Worm (Caenorhabditis elegans): Measurements from ENCODE around the gene cid-1.
A peak's percentile ranks its signal among the peaks of the same experiment; 100 is the strongest.

Gene cid-1

DNA sequence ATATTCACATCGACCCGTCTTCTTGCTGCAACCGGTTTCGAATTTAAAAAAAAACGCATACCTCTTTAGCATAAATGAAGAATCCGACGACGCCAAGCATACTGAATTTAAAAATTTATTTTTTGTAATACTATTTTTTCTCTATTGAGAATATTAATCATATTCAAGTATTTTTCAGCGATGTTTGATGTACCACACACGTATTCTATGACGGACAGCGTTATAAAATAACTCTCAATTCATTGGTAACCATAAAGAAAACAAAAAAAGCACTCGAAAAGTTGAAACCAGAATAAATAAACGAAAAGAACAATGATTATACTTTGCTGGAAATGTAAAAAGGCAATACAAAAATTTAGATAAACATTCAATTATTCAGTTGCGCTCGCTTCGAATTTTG lies 14.2 kb upstream of the cid-1 start, which contains the start of gene T10F2.5:
T10F2.5 (minus strand) TSS at position 101 of the 400 bp plus-strand sequence.
- no peak for TF ChIP-seq tra-4 (tag; optimal IDR thresholded peaks at IDR 0.05)
- TF ChIP-seq hmg-4 (GFP tag; optimal IDR thresholded peaks at IDR 0.05) = no peak
- no peak for TF ChIP-seq scrt-1 (GFP tag; IDR thresholded peaks at IDR 0.05)
- TF ChIP-seq aly-1 (tag; optimal IDR thresholded peaks at IDR 0.05) = no peak
- no peak for TF ChIP-seq sea-1 (GFP tag; conservative IDR thresholded peaks at IDR 0.05)
- no peak for TF ChIP-seq tbx-11 (GFP tag; IDR thresholded peaks at IDR 0.05)
- TF ChIP-seq pes-1 (GFP tag; IDR thresholded peaks at IDR 0.05) = no peak
- TF ChIP-seq ets-7 (tag; optimal IDR thresholded peaks at IDR 0.05) = no peak
- no peak for TF ChIP-seq ceh-36 (tag; optimal IDR thresholded peaks at IDR 0.05)
- no peak for TF ChIP-seq flt-1 (GFP tag; IDR thresholded peaks at IDR 0.05)
- no peak for TF ChIP-seq hmbx-1 (tag; optimal IDR thresholded peaks at IDR 0.05)
- TF ChIP-seq tbx-37 (GFP tag; conservative IDR thresholded peaks at IDR 0.05) = no peak
- no peak for TF ChIP-seq B0310.2 (tag; optimal IDR thresholded peaks at IDR 0.05)
- TF ChIP-seq ceh-13 (GFP tag; optimal IDR thresholded peaks at IDR 0.05) = no peak
- no peak for TF ChIP-seq ama-1 (optimal IDR thresholded peaks at IDR 0.05)
- TF ChIP-seq hnd-1 (tag; optimal IDR thresholded peaks at IDR 0.05) = no peak

DNA sequence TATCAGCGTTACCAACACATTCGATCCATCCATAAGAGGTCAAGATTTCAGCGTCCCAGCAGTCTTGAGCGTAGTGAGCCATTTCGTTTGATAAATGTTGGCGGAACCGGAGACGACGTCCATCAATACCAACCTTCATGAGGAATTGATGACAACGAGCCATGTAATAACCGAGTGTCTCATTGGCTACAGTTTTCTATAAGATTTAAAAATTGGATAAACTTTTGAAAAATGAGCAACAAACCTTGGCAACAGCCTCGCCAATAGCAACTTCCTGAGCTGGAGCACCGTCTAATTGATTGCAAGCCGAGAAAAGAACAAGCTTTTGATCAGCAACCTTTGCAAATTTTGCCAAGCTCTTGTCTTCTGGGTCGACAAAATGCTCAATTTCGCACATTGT lies 12.9 kb upstream of the cid-1 start:
- no peak for TF ChIP-seq sea-1 (GFP tag; conservative IDR thresholded peaks at IDR 0.05)
- TF ChIP-seq F13C5.2 (tag; optimal IDR thresholded peaks at IDR 0.05) = no peak
- no peak for TF ChIP-seq ceh-13 (GFP tag; optimal IDR thresholded peaks at IDR 0.05)
- TF ChIP-seq ets-7 (tag; optimal IDR thresholded peaks at IDR 0.05) = no peak
- TF ChIP-seq hmbx-1 (tag; optimal IDR thresholded peaks at IDR 0.05) = no peak
- no peak for TF ChIP-seq tra-4 (tag; optimal IDR thresholded peaks at IDR 0.05)
- no peak for TF ChIP-seq pes-1 (GFP tag; IDR thresholded peaks at IDR 0.05)
- no peak for TF ChIP-seq ama-1 (optimal IDR thresholded peaks at IDR 0.05)
- TF ChIP-seq ceh-36 (tag; optimal IDR thresholded peaks at IDR 0.05) = no peak
- TF ChIP-seq hmg-4 (GFP tag; optimal IDR thresholded peaks at IDR 0.05) = no peak
- TF ChIP-seq hnd-1 (tag; optimal IDR thresholded peaks at IDR 0.05) = no peak
- TF ChIP-seq tbx-11 (GFP tag; IDR thresholded peaks at IDR 0.05) = no peak

DNA sequence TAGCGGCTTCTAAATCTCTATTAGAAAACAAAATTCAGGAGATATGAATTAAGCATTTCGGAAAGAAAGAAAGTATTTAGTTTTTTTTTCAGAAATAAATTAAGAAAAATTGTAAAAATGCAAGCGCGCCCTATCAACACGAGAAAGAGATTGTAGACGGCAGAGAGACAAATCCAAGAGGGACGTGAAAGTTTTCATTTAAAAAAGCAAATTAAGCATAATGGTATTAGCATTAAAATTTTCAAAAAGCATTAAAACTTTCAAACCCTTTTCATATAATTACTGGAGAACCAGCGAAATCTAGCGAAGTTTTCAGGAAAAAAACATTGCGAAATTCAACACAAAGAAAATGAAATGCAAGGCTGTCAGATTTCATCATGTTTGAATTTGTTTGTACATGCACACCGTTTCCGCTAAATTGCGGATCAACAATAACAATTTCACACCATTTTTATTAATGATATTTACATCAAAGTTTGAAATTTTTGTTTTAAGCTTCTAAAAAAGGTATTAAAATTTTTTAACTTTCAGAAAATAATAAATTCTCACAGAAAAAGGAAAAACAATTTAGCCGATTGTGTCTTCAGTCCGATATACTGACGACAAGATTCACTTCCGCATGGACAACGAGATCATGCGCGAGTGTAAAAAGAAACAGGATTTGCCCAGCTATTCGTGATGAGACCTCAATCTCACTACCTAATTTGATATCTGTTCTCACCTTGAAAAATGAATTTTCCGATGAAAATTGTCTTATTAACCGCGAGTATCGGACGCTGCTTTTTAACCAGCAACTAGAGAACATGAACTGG lies 10.7 kb upstream of the cid-1 start, which contains the start of gene gars-1:
gars-1 (minus strand) TSS at position 808 of the 812 bp plus-strand sequence.
- TF ChIP-seq tra-4 (tag; optimal IDR thresholded peaks at IDR 0.05) (no peak), hmbx-1 (tag; optimal IDR thresholded peaks at IDR 0.05) (no peak), tbx-11 (GFP tag; IDR thresholded peaks at IDR 0.05) (no peak), B0310.2 (tag; optimal IDR thresholded peaks at IDR 0.05) (no peak), pes-1 (GFP tag; IDR thresholded peaks at IDR 0.05) (no peak), aly-1 (tag; optimal IDR thresholded peaks at IDR 0.05) (no peak), F13C5.2 (tag; optimal IDR thresholded peaks at IDR 0.05) (no peak), ceh-36 (tag; optimal IDR thresholded peaks at IDR 0.05) (no peak), ets-7 (tag; optimal IDR thresholded peaks at IDR 0.05) (no peak), scrt-1 (GFP tag; IDR thresholded peaks at IDR 0.05) (no peak)

DNA sequence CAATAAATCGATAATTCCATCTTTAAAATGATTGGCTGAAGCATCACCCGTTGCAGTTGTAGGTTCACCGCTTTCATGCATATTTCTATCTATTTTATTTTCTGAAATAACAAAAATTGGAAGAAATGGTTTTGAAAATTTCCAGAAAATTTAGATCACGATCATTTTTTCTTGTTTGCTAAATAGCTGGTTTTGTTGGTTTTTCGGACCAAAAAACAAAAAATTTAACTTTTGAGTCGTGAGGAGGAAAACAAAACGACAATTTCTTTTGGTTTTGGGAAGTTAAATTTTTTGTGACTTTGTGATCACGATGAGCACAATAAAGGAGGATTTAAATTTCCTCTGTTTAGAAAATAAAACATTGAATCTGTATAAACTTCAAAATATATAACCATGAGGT lies 8.5 kb upstream of the cid-1 start, which contains the start of gene T10F2.2:
T10F2.2 (minus strand) TSS at position 101 of the 400 bp plus-strand sequence.
- peak; percentile 35 for TF ChIP-seq ama-1 (optimal IDR thresholded peaks at IDR 0.05)
- no peak for TF ChIP-seq tbx-11 (GFP tag; IDR thresholded peaks at IDR 0.05)
- no peak for TF ChIP-seq pes-1 (GFP tag; IDR thresholded peaks at IDR 0.05)

DNA sequence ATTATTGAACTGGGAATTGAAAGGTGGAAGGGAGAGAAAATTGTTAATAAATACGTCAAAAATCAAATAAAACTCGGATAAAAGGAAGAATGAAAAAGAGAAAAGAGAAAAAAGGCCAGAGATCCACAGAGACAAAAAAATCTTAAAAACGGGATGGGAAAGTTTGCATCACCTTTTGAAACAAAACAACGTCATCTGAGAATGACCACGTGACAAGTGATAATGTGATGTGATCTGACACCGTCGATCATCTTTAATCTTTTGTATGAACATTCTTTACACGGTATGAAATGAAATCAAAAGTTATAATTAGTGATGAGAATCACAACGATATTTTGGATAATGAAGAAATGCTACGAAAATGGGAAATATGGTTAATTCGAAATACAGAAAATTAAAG lies 8.0 kb upstream of the cid-1 start:
- no peak for TF ChIP-seq ama-1 (optimal IDR thresholded peaks at IDR 0.05)
- TF ChIP-seq ets-7 (tag; optimal IDR thresholded peaks at IDR 0.05) = no peak
- TF ChIP-seq aly-1 (tag; optimal IDR thresholded peaks at IDR 0.05) = no peak
- TF ChIP-seq hmg-4 (GFP tag; optimal IDR thresholded peaks at IDR 0.05) = no peak
- no peak for TF ChIP-seq hmbx-1 (tag; optimal IDR thresholded peaks at IDR 0.05)
- no peak for TF ChIP-seq F13C5.2 (tag; optimal IDR thresholded peaks at IDR 0.05)
- TF ChIP-seq sea-1 (GFP tag; conservative IDR thresholded peaks at IDR 0.05) = no peak
- no peak for TF ChIP-seq ceh-36 (tag; optimal IDR thresholded peaks at IDR 0.05)
- no peak for TF ChIP-seq tbx-37 (GFP tag; conservative IDR thresholded peaks at IDR 0.05)
- no peak for TF ChIP-seq ceh-13 (GFP tag; optimal IDR thresholded peaks at IDR 0.05)

DNA sequence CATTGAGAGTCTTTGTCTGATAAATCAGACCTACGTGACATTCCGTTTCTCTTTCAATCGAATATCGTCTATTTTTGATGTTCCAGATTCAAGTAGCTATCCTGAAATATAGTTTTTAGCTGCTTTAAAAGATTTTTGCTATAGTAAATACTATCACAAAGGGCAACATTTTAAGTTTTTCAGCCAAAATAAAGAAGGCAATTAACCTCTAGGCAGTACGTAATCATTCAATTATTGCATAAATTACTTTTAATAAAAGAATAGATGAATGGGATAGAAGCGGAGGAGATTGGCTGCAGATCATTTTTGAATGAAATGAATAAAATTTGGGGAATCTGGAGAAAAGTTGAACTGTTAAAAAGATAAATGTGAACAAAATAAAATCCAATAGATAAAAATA lies 4.0 kb upstream of the cid-1 start, which contains the start of gene ulp-1:
ulp-1 (minus strand) TSS at position 101 of the 400 bp plus-strand sequence.
- TF ChIP-seq aly-1 (tag; optimal IDR thresholded peaks at IDR 0.05) = no peak
- no peak for TF ChIP-seq tbx-37 (GFP tag; conservative IDR thresholded peaks at IDR 0.05)
- no peak for TF ChIP-seq scrt-1 (GFP tag; IDR thresholded peaks at IDR 0.05)
- TF ChIP-seq ets-7 (tag; optimal IDR thresholded peaks at IDR 0.05) = no peak
- TF ChIP-seq ama-1 (optimal IDR thresholded peaks at IDR 0.05) = no peak
- no peak for TF ChIP-seq B0310.2 (tag; optimal IDR thresholded peaks at IDR 0.05)
- no peak for TF ChIP-seq tbx-11 (GFP tag; IDR thresholded peaks at IDR 0.05)
- no peak for TF ChIP-seq sea-1 (GFP tag; conservative IDR thresholded peaks at IDR 0.05)
- no peak for TF ChIP-seq hmg-4 (GFP tag; optimal IDR thresholded peaks at IDR 0.05)
- TF ChIP-seq pes-1 (GFP tag; IDR thresholded peaks at IDR 0.05) = no peak
- TF ChIP-seq flt-1 (GFP tag; IDR thresholded peaks at IDR 0.05) = no peak
- TF ChIP-seq ceh-36 (tag; optimal IDR thresholded peaks at IDR 0.05) = no peak
- no peak for TF ChIP-seq ceh-13 (GFP tag; optimal IDR thresholded peaks at IDR 0.05)
- no peak for TF ChIP-seq tra-4 (tag; optimal IDR thresholded peaks at IDR 0.05)
- no peak for TF ChIP-seq hmbx-1 (tag; optimal IDR thresholded peaks at IDR 0.05)
- TF ChIP-seq hnd-1 (tag; optimal IDR thresholded peaks at IDR 0.05) = no peak
- TF ChIP-seq F13C5.2 (tag; optimal IDR thresholded peaks at IDR 0.05) = no peak

DNA sequence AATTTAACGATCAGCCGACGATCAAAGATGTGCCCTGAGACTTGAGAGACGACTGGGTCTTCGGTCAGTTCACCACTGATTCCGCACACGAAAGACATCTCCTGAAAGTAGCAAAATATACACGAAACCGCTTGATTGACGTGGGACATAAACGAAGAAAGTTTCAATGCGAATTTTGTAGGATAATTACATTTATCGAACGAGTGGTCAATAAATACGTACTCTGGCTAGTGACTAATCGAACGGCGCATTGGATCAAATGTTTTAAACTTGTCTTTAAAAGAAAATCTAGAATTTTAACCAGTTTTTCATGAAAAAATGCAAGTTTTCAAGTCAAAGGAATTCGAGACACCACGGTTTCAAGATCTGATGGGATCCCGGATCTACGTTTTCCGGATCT lies 1.8 kb upstream of the cid-1 start, which contains the start of gene prp-19:
prp-19 (minus strand) TSS at position 101 of the 400 bp plus-strand sequence.
- TF ChIP-seq B0310.2 (tag; optimal IDR thresholded peaks at IDR 0.05) (no peak), pes-1 (GFP tag; IDR thresholded peaks at IDR 0.05) (no peak), tbx-37 (GFP tag; conservative IDR thresholded peaks at IDR 0.05) (no peak), tra-4 (tag; optimal IDR thresholded peaks at IDR 0.05) (no peak), ceh-13 (GFP tag; optimal IDR thresholded peaks at IDR 0.05) (no peak), hmg-4 (GFP tag; optimal IDR thresholded peaks at IDR 0.05) (no peak), ets-7 (tag; optimal IDR thresholded peaks at IDR 0.05) (no peak), ama-1 (optimal IDR thresholded peaks at IDR 0.05) (no peak), scrt-1 (GFP tag; IDR thresholded peaks at IDR 0.05) (no peak), hnd-1 (tag; optimal IDR thresholded peaks at IDR 0.05) (no peak), sea-1 (GFP tag; conservative IDR thresholded peaks at IDR 0.05) (no peak), F13C5.2 (tag; optimal IDR thresholded peaks at IDR 0.05) (no peak), hmbx-1 (tag; optimal IDR thresholded peaks at IDR 0.05) (no peak), flt-1 (GFP tag; IDR thresholded peaks at IDR 0.05) (no peak), aly-1 (tag; optimal IDR thresholded peaks at IDR 0.05) (no peak), tbx-11 (GFP tag; IDR thresholded peaks at IDR 0.05) (no peak), ceh-36 (tag; optimal IDR thresholded peaks at IDR 0.05) (no peak)

All from whole organism, early embryonic.